Worm (Caenorhabditis elegans) whole organism, L4 larva: ENCODE data around the gene F59B10.2.

ENCODE experiments used
- Y105C5A.15 ChIP-seq: fragments of 200-800 bp; sonication (Bioruptor generic); IDR thresholded peaks from 2 replicates; pipeline ENCODE4 v1.3.6; 2022; ENCODE audit warnings: missing genetic modification characterization, missing compliant biosample characterization
- attf-4 ChIP-seq: sonication (generic microtip); optimal IDR thresholded peaks from 3 replicates; lab custom pipeline; 2017; ENCODE audit warnings: missing biosample characterization, missing genetic modification characterization
- ceh-82 ChIP-seq: sonication (generic microtip); optimal IDR thresholded peaks from 2 replicates; lab custom pipeline; 2017; ENCODE audit warnings: missing biosample characterization, missing genetic modification characterization
- dmd-9 ChIP-seq: fragments of 200-800 bp; sonication (Bioruptor generic); IDR thresholded peaks from 2 replicates; pipeline ENCODE4 v1.3.6; 2022; ENCODE audit warnings: missing genetic modification reagents, missing genetic modification characterization, missing compliant biosample characterization
- dpl-1 ChIP-seq: fragments of 150-350 bp; optimal IDR thresholded peaks from 2 replicates; lab custom pipeline; 2014; ENCODE audit warnings: missing biosample characterization, missing genetic modification reagents, missing genetic modification characterization
- egl-27 ChIP-seq: sonication (generic microtip); optimal IDR thresholded peaks from 3 replicates; lab custom pipeline; 2017; ENCODE audit warnings: missing biosample characterization, missing genetic modification reagents, missing genetic modification characterization
- jun-1 ChIP-seq: fragments of 150-350 bp; optimal IDR thresholded peaks from 2 replicates; lab custom pipeline; 2014; ENCODE audit warnings: missing biosample characterization, missing genetic modification reagents, missing genetic modification characterization
- nhr-25 ChIP-seq: sonication (generic microtip); optimal IDR thresholded peaks from 2 replicates; lab custom pipeline; 2017; ENCODE audit warnings: missing genetic modification characterization, mild to moderate bottlenecking, missing compliant biosample characterization, antibody characterized with exemption, moderate library complexity, borderline replicate concordance; ENCODE audit not compliant: insufficient read depth
- pqm-1 ChIP-seq: sonication (generic microtip); optimal IDR thresholded peaks from 2 replicates; lab custom pipeline; 2017; ENCODE audit warnings: missing biosample characterization, missing genetic modification characterization
- spr-1 ChIP-seq: sonication (generic microtip); optimal IDR thresholded peaks from 2 replicates; lab custom pipeline; 2016; ENCODE audit warnings: mild to moderate bottlenecking, missing genetic modification characterization, missing compliant biosample characterization
- unc-62 ChIP-seq, 3 experiments: fragments of 150-350 bp in 1 of 3; sonication (generic microtip); optimal IDR thresholded peaks in 2 of 3; peaks in 1 of 3; 1 replicate in 1 of 3; 2 replicates in 2 of 3; lab custom pipeline; 2014 to 2017; ENCODE audit warnings: missing biosample characterization in 3 of 3, missing genetic modification characterization in 3 of 3, missing genetic modification reagents in 3 of 3, missing genotype in 1 of 3
- zag-1 ChIP-seq: fragments of 150-350 bp; optimal IDR thresholded peaks from 2 replicates; lab custom pipeline; 2014; ENCODE audit warnings: missing biosample characterization, missing genetic modification characterization
- ztf-11 ChIP-seq: fragments of 150-350 bp; optimal IDR thresholded peaks from 2 replicates; lab custom pipeline; 2014; ENCODE audit warnings: missing biosample characterization, missing genetic modification characterization

DNA sequence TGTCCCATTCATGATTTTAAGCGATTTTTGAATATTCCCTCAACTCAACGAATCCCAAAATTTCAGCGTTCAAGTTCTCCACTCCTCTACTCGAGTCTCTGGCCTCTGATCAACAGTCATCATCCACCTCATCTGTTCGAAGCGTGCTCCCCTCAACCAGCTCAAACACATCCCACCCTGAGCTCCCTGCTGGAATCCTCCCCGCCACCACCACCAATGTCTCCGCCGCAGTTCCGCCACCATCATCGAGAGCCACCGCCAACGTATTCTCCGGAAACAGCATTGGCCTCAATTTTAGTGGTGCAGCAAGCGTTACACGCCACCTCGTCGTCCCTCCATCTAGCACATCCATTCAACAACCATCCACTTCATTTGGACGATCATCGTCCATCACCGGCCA, 22.0 kb upstream of the F59B10.2 start:
- TF ChIP-seq pqm-1 (no peak), jun-1 (tag; lab: Kevin White, UChicago) (no peak), dmd-9 (GFP tag; lab: Robert Waterston, UW) (no peak), nhr-25 (no peak), zag-1 (tag; lab: Kevin White, UChicago) (no peak), dpl-1 (GFP tag; lab: Kevin White, UChicago) (no peak), egl-27 (tag; lab: Kevin White, UChicago) (no peak), unc-62 (GFP tag; optimal IDR thresholded peaks at IDR 0.05 in 1 of 2; lab: Kevin White, UChicago) (no peak), unc-62 (tag; optimal IDR thresholded peaks at IDR 0.05; lab: Kevin White, UChicago) (no peak), ceh-82 (tag; lab: Kevin White, UChicago) (no peak), attf-4 (tag; lab: Kevin White, UChicago) (no peak), ztf-11 (tag; lab: Kevin White, UChicago) (no peak), Y105C5A.15 (GFP tag; lab: Robert Waterston, UW) (no peak), spr-1 (no peak)
